Fruit fly (Drosophila melanogaster) whole organism, embryonic: ENCODE data around the gene pps.

Experiments
- CG10147 ChIP-seq: fragments of 200-800 bp; sonication (Bioruptor generic); optimal IDR thresholded peaks from 2 replicates; lab custom pipeline; 2019; ENCODE audit warnings: missing biosample characterization, mild to moderate bottlenecking, missing genetic modification characterization, moderate library complexity
- CG10267 ChIP-seq: fragments of 200-800 bp; sonication (Bioruptor generic); optimal IDR thresholded peaks from 2 replicates; lab custom pipeline; 2018; ENCODE audit warnings: missing biosample characterization, mild to moderate bottlenecking, missing genetic modification characterization, moderate library complexity
- CG10321 ChIP-seq: fragments of 200-800 bp; sonication (Bioruptor generic); IDR thresholded peaks from 2 replicates; pipeline ENCODE4 v1.3.6; 2022; ENCODE audit warnings: missing biosample characterization, missing genetic modification characterization
- CG10979 ChIP-seq: fragments of 200-800 bp; sonication (Bioruptor generic); optimal IDR thresholded peaks from 2 replicates; lab custom pipeline; 2018; ENCODE audit warnings: missing biosample characterization, mild to moderate bottlenecking, missing genetic modification characterization, moderate library complexity
- CG13287 ChIP-seq: fragments of 200-800 bp; sonication (Bioruptor generic); IDR thresholded peaks from 2 replicates; pipeline ENCODE4 v1.3.6; 2022; ENCODE audit warnings: missing biosample characterization, missing genetic modification characterization; ENCODE audit not compliant: partially characterized antibody
- CG13894 ChIP-seq: fragments of 200-800 bp; sonication (Bioruptor generic); optimal IDR thresholded peaks from 3 replicates; lab custom pipeline; 2018; ENCODE audit warnings: missing biosample characterization, mild to moderate bottlenecking, missing genetic modification characterization, moderate library complexity
- CG1602 ChIP-seq: fragments of 200-800 bp; sonication (Bioruptor generic); optimal IDR thresholded peaks from 3 replicates; lab custom pipeline; 2016; ENCODE audit warnings: missing biosample characterization, missing genetic modification characterization
- CG17802 ChIP-seq: fragments of 200-800 bp; sonication (Bioruptor generic); optimal IDR thresholded peaks from 2 replicates; lab custom pipeline; 2018; ENCODE audit warnings: missing biosample characterization, mild to moderate bottlenecking, missing genetic modification characterization, moderate library complexity
- CG18011 ChIP-seq: fragments of 200-800 bp; sonication (Bioruptor generic); optimal IDR thresholded peaks from 2 replicates; lab custom pipeline; 2017; ENCODE audit warnings: missing biosample characterization, missing genetic modification characterization, mild to moderate bottlenecking, moderate library complexity, missing genotype
- CG18262 ChIP-seq: fragments of 200-800 bp; optimal IDR thresholded peaks from 3 replicates; lab custom pipeline; 2019; ENCODE audit warnings: missing biosample characterization, mild to moderate bottlenecking, missing genetic modification characterization, moderate library complexity
- CG3163 ChIP-seq: fragments of 200-800 bp; sonication (Bioruptor generic); optimal IDR thresholded peaks from 3 replicates; lab custom pipeline; 2016; ENCODE audit warnings: missing biosample characterization, missing genetic modification characterization
- CG3838 ChIP-seq: fragments of 200-800 bp; sonication (Bioruptor generic); optimal IDR thresholded peaks from 3 replicates; lab custom pipeline; 2016; ENCODE audit warnings: missing biosample characterization, missing genetic modification characterization
- CG4424 ChIP-seq: fragments of 200-800 bp; sonication (Bioruptor generic); optimal IDR thresholded peaks from 3 replicates; lab custom pipeline; 2016; ENCODE audit warnings: missing biosample characterization, missing genetic modification characterization
- CG6689 ChIP-seq: fragments of 200-800 bp; sonication (Bioruptor generic); IDR thresholded peaks from 2 replicates; pipeline ENCODE4 v1.3.6; 2022; ENCODE audit warnings: missing biosample characterization, missing genetic modification characterization
- CG7928 ChIP-seq: fragments of 200-800 bp; sonication (Bioruptor generic); optimal IDR thresholded peaks from 2 replicates; lab custom pipeline; 2017; ENCODE audit warnings: missing biosample characterization, mild to moderate bottlenecking, missing genetic modification characterization
- CG8281 ChIP-seq: fragments of 200-800 bp; sonication (Bioruptor generic); optimal IDR thresholded peaks from 2 replicates; lab custom pipeline; 2018; ENCODE audit warnings: missing biosample characterization, mild to moderate bottlenecking, missing genetic modification characterization, moderate library complexity
- CG8924 ChIP-seq: fragments of 200-800 bp; optimal IDR thresholded peaks from 3 replicates; lab custom pipeline; 2019; ENCODE audit warnings: missing biosample characterization, mild to moderate bottlenecking, missing genetic modification characterization, moderate library complexity
- CG9876 ChIP-seq: fragments of 200-800 bp; sonication (Bioruptor generic); optimal IDR thresholded peaks from 2 replicates; lab custom pipeline; 2016; ENCODE audit warnings: missing biosample characterization, missing genetic modification characterization
- CoRest ChIP-seq: fragments of 200-800 bp; sonication (Bioruptor generic); optimal IDR thresholded peaks from 3 replicates; lab custom pipeline; 2018; ENCODE audit warnings: missing biosample characterization, mild to moderate bottlenecking, missing genetic modification characterization, moderate library complexity
- D19B ChIP-seq: fragments of 200-800 bp; sonication (Bioruptor generic); optimal IDR thresholded peaks from 2 replicates; lab custom pipeline; 2017; ENCODE audit warnings: missing biosample characterization, mild to moderate bottlenecking, missing genetic modification characterization
- Dek ChIP-seq: fragments of 200-800 bp; sonication (Bioruptor generic); optimal IDR thresholded peaks from 3 replicates; lab custom pipeline; 2019; ENCODE audit warnings: missing biosample characterization, mild to moderate bottlenecking, missing genetic modification characterization, moderate library complexity
- HLH4C ChIP-seq: fragments of 200-800 bp; sonication (Bioruptor generic); IDR thresholded peaks from 3 replicates; pipeline ENCODE4 v1.3.6; 2022; ENCODE audit warnings: missing biosample characterization, missing genetic modification characterization; ENCODE audit not compliant: partially characterized antibody
- Hmx ChIP-seq: fragments of 200-800 bp; sonication (Bioruptor generic); optimal IDR thresholded peaks from 2 replicates; lab custom pipeline; 2016; ENCODE audit warnings: missing biosample characterization, missing genetic modification characterization
- Hr78 ChIP-seq, 2 experiments: fragments of 200-800 bp in 1 of 2; fragments of >200 bp in 1 of 2; sonication (Bioruptor generic) in 1 of 2; optimal IDR thresholded peaks; 2 replicates each; lab custom pipeline; 2017 to 2019; ENCODE audit warnings: missing biosample characterization in 2 of 2, missing genetic modification characterization in 2 of 2, mild to moderate bottlenecking in 1 of 2, moderate library complexity in 1 of 2
- Mrtf ChIP-seq: fragments of 200-800 bp; sonication (Bioruptor generic); IDR thresholded peaks from 3 replicates; pipeline ENCODE4 v1.3.6; 2022; ENCODE audit warnings: missing biosample characterization, missing genetic modification characterization
- NC2α ChIP-seq: fragments of 200-800 bp; sonication (Bioruptor generic); optimal IDR thresholded peaks from 2 replicates; lab custom pipeline; 2016; ENCODE audit warnings: missing biosample characterization, missing genetic modification characterization
- NFAT ChIP-seq: fragments of 200-800 bp; sonication (Bioruptor generic); IDR thresholded peaks from 2 replicates; pipeline ENCODE4 v1.3.6; 2022; ENCODE audit warnings: missing biosample characterization, missing genetic modification characterization
- Ptx1 ChIP-seq: fragments of 200-800 bp; sonication (Bioruptor generic); IDR thresholded peaks from 2 replicates; pipeline ENCODE4 v1.3.6; 2022; ENCODE audit warnings: missing biosample characterization, missing genetic modification characterization
- Taf1 ChIP-seq: fragments of 200-800 bp; sonication (Bioruptor generic); IDR thresholded peaks from 2 replicates; pipeline ENCODE4 v1.3.6; 2022; ENCODE audit warnings: missing biosample characterization, missing genetic modification characterization
- br ChIP-seq: fragments of >200 bp; optimal IDR thresholded peaks from 2 replicates; lab custom pipeline; 2017
- cas ChIP-seq: fragments of 200-800 bp; sonication (Bioruptor generic); IDR thresholded peaks from 2 replicates; pipeline ENCODE4 v1.3.6; 2022; ENCODE audit warnings: missing biosample characterization, missing genetic modification characterization
- dimm ChIP-seq: fragments of 200-800 bp; sonication (Bioruptor generic); IDR thresholded peaks from 2 replicates; pipeline ENCODE4 v1.3.6; 2022; ENCODE audit warnings: missing biosample characterization, missing genetic modification characterization
- fd64A ChIP-seq: fragments of 200-800 bp; sonication (Bioruptor generic); optimal IDR thresholded peaks from 3 replicates; lab custom pipeline; 2018; ENCODE audit warnings: missing biosample characterization, mild to moderate bottlenecking, missing genetic modification characterization
- ham ChIP-seq: fragments of 200-800 bp; sonication (Bioruptor generic); IDR thresholded peaks from 2 replicates; pipeline ENCODE4 v1.3.6; 2022; ENCODE audit warnings: missing biosample characterization, missing genetic modification characterization
- her ChIP-seq: fragments of 200-800 bp; sonication (Bioruptor generic); optimal IDR thresholded peaks from 2 replicates; lab custom pipeline; 2016; ENCODE audit warnings: missing biosample characterization, missing genetic modification characterization
- hth ChIP-seq: fragments of >200 bp; optimal IDR thresholded peaks from 2 replicates; lab custom pipeline; 2017; ENCODE audit warnings: inconsistent platforms
- lbe ChIP-seq: fragments of 200-800 bp; sonication (Bioruptor generic); optimal IDR thresholded peaks from 2 replicates; lab custom pipeline; 2016; ENCODE audit warnings: missing biosample characterization, mild to moderate bottlenecking, missing genetic modification characterization
- nau ChIP-seq: fragments of 200-800 bp; sonication (Bioruptor generic); optimal IDR thresholded peaks from 3 replicates; lab custom pipeline; 2017; ENCODE audit warnings: missing biosample characterization, mild to moderate bottlenecking, missing genetic modification characterization, missing genetic modification reagents
- onecut ChIP-seq: fragments of 200-800 bp; sonication (Bioruptor generic); IDR thresholded peaks from 2 replicates; pipeline ENCODE4 v1.3.6; 2022; ENCODE audit warnings: missing biosample characterization, missing genetic modification characterization
- pfk ChIP-seq: fragments of 200-800 bp; sonication (Bioruptor generic); optimal IDR thresholded peaks from 2 replicates; lab custom pipeline; 2018; ENCODE audit warnings: missing biosample characterization, mild to moderate bottlenecking, missing genetic modification characterization, moderate library complexity
- pnt ChIP-seq: fragments of 200-800 bp; sonication (Bioruptor generic); optimal IDR thresholded peaks from 3 replicates; lab custom pipeline; 2016; ENCODE audit warnings: missing biosample characterization, missing genetic modification characterization
- pzg ChIP-seq: fragments of 200-800 bp; sonication (Bioruptor generic); optimal IDR thresholded peaks from 3 replicates; lab custom pipeline; 2018; ENCODE audit warnings: missing biosample characterization, mild to moderate bottlenecking, missing genetic modification characterization, moderate library complexity
- repo ChIP-seq: fragments of 200-800 bp; sonication (Bioruptor generic); optimal IDR thresholded peaks from 2 replicates; lab custom pipeline; 2016; ENCODE audit warnings: missing biosample characterization, missing genetic modification characterization
- row ChIP-seq: fragments of 200-800 bp; sonication (Bioruptor generic); IDR thresholded peaks from 3 replicates; pipeline ENCODE4 v1.3.6; 2022; ENCODE audit warnings: missing biosample characterization, missing genetic modification characterization
- seq ChIP-seq: fragments of 200-800 bp; sonication (Bioruptor generic); IDR thresholded peaks from 2 replicates; pipeline ENCODE4 v1.3.6; 2022; ENCODE audit warnings: missing biosample characterization, missing genetic modification characterization
- sim ChIP-seq: fragments of 200-800 bp; sonication (Bioruptor generic); IDR thresholded peaks from 2 replicates; pipeline ENCODE4 v1.3.6; 2022; ENCODE audit warnings: missing biosample characterization, missing genetic modification characterization
- sisA ChIP-seq: fragments of 200-800 bp; sonication (Bioruptor generic); IDR thresholded peaks from 2 replicates; pipeline ENCODE4 v1.3.6; 2022; ENCODE audit warnings: missing biosample characterization, missing genetic modification characterization
- sob ChIP-seq: fragments of 200-800 bp; sonication (Bioruptor generic); IDR thresholded peaks from 2 replicates; pipeline ENCODE4 v1.3.6; 2022; ENCODE audit warnings: missing biosample characterization, missing genetic modification characterization
- sqz ChIP-seq: fragments of 200-800 bp; sonication (Bioruptor generic); optimal IDR thresholded peaks from 3 replicates; lab custom pipeline; 2018; ENCODE audit warnings: missing biosample characterization, mild to moderate bottlenecking, missing genetic modification characterization
- stc ChIP-seq: fragments of 200-800 bp; sonication (Bioruptor generic); IDR thresholded peaks from 2 replicates; pipeline ENCODE4 v1.3.6; 2022; ENCODE audit warnings: missing biosample characterization, missing genetic modification characterization
- sug ChIP-seq: fragments of 200-800 bp; optimal IDR thresholded peaks from 2 replicates; lab custom pipeline; 2019; ENCODE audit warnings: missing biosample characterization, mild to moderate bottlenecking, missing genetic modification characterization, moderate library complexity

Gene pps

dm6 chr3R:12433764-12434163 lies 20.1 kb downstream of the pps start, which contains the start of the genes Aos1 and Srlp (continued):
- TF ChIP-seq NFAT (no peak), sob (GFP tag; lab: Robert Waterston, UW) (no peak), D19B (GFP tag; lab: Kevin White, UChicago) (no peak), br (lab: Kevin White, UChicago) (no peak), fd64A (GFP tag; lab: Kevin White, UChicago) (no peak), CG18262 (tag; lab: Kevin White, UChicago) (peak; percentile 66), sisA (GFP tag; lab: Robert Waterston, UW) (no peak), pfk (no peak), HLH4C (GFP tag; lab: Robert Waterston, UW) (no peak), NC2α (no peak), cas (no peak), pnt (GFP tag; lab: Kevin White, UChicago) (no peak), repo (GFP tag; lab: Kevin White, UChicago) (no peak), pzg (GFP tag; lab: Kevin White, UChicago) (peak; percentile 57), CG17802 (no peak), Taf1 (GFP tag; lab: Robert Waterston, UW) (no peak), CG10147 (GFP tag; lab: Kevin White, UChicago) (peak; percentile 62), sug (tag; lab: Kevin White, UChicago) (peak; percentile 79), CG10321 (GFP tag; lab: Robert Waterston, UW) (no peak), Hr78 (GFP tag; optimal IDR thresholded peaks at IDR 0.05; lab: Kevin White, UChicago) (no peak), lbe (peak; percentile 51), CG3163 (no peak), CoRest (peak; percentile 83), Ptx1 (GFP tag; lab: Robert Waterston, UW) (peak; percentile 46), Hmx (GFP tag; lab: Kevin White, UChicago) (no peak), seq (GFP tag; lab: Robert Waterston, UW) (no peak), CG13287 (GFP tag; lab: Robert Waterston, UW) (peak; percentile 35; the same call in 1 of the 2 replicates), CG18011 (GFP tag; lab: Kevin White, UChicago) (peak; percentile 11), Mrtf (GFP tag; lab: Robert Waterston, UW) (no peak), CG7928 (GFP tag; lab: Kevin White, UChicago) (no peak), CG3838 (GFP tag; lab: Kevin White, UChicago) (no peak), CG10267 (tag; lab: Kevin White, UChicago) (peak; percentile 70), CG4424 (GFP tag; lab: Kevin White, UChicago) (no peak), stc (GFP tag; lab: Robert Waterston, UW) (no peak), sim (GFP tag; lab: Robert Waterston, UW) (no peak), hth (no peak), nau (GFP tag; lab: Kevin White, UChicago) (no peak), ham (GFP tag; lab: Robert Waterston, UW) (no peak), CG10979 (tag; lab: Kevin White, UChicago) (peak; percentile 52), onecut (GFP tag; lab: Robert Waterston, UW) (no peak), CG8924 (tag; lab: Kevin White, UChicago) (peak; percentile 75), CG6689 (no peak), row (GFP tag; lab: Robert Waterston, UW) (peak; percentile 88), her (GFP tag; lab: Kevin White, UChicago) (no peak), sqz (GFP tag; lab: Kevin White, UChicago) (no peak), CG1602 (GFP tag; lab: Kevin White, UChicago) (peak; percentile 3), CG9876 (GFP tag; lab: Kevin White, UChicago) (no peak), Dek (tag; lab: Kevin White, UChicago) (peak; percentile 63), CG13894 (tag; lab: Kevin White, UChicago) (peak; percentile 63), CG8281 (tag; lab: Kevin White, UChicago) (no peak), dimm (GFP tag; lab: Robert Waterston, UW) (no peak)
- TF ChIP-seq, all 482 proteins: peak for 146
